Worm (Caenorhabditis elegans): Measurements from ENCODE around the gene T08G5.3.

ce11 chrV:14028256-14028743, 1.0 kb upstream of the T08G5.3 start:
- no peak for TF ChIP-seq hlh-6 (tag; optimal IDR thresholded peaks at IDR 0.05)
- no peak for TF ChIP-seq hlh-15 (tag; optimal IDR thresholded peaks at IDR 0.05)
- TF ChIP-seq nhr-11 (tag; optimal IDR thresholded peaks at IDR 0.05): no peak
- no peak for TF ChIP-seq ceh-9 (tag; optimal IDR thresholded peaks at IDR 0.05)
